Fruit fly (Drosophila melanogaster) whole organism, pupa: ENCODE data around the gene CG9701.

Experiments used
- CG10348 ChIP-seq: fragments of 200-800 bp; sonication (Bioruptor generic); IDR thresholded peaks from 2 replicates; pipeline ENCODE4 v1.3.6; 2022; ENCODE audit warnings: missing biosample characterization, missing genetic modification characterization
- CG12605 ChIP-seq: fragments of 200-800 bp; sonication (Bioruptor generic); IDR thresholded peaks from 2 replicates; pipeline ENCODE4 v1.3.6; 2022; ENCODE audit warnings: missing biosample characterization, missing genetic modification characterization
- CG13204 ChIP-seq: fragments of 200-800 bp; sonication (Bioruptor generic); optimal IDR thresholded peaks from 2 replicates; lab custom pipeline; 2018; ENCODE audit warnings: missing biosample characterization, mild to moderate bottlenecking, missing genetic modification characterization, moderate library complexity
- CG14655 ChIP-seq: fragments of 200-800 bp; sonication (Bioruptor generic); optimal IDR thresholded peaks from 3 replicates; lab custom pipeline; 2017; ENCODE audit warnings: mild to moderate bottlenecking, missing biosample characterization, missing genetic modification reagents, missing genetic modification characterization
- CG15710 ChIP-seq: fragments of 200-800 bp; sonication (Bioruptor generic); optimal IDR thresholded peaks from 2 replicates; lab custom pipeline; 2018; ENCODE audit warnings: missing biosample characterization, mild to moderate bottlenecking, missing genetic modification characterization, moderate library complexity
- CG17806 ChIP-seq: fragments of 200-800 bp; sonication (Bioruptor generic); optimal IDR thresholded peaks from 2 replicates; lab custom pipeline; 2018; ENCODE audit warnings: missing biosample characterization, mild to moderate bottlenecking, missing genetic modification characterization, moderate library complexity
- CG32121 ChIP-seq: fragments of 200-800 bp; sonication (Bioruptor generic); IDR thresholded peaks from 2 replicates; pipeline ENCODE4 v1.3.6; 2022; ENCODE audit warnings: missing biosample characterization, missing genetic modification characterization
- CG34367 ChIP-seq: fragments of 200-800 bp; sonication (Bioruptor generic); optimal IDR thresholded peaks from 2 replicates; lab custom pipeline; 2018; ENCODE audit warnings: missing biosample characterization, mild to moderate bottlenecking, missing genetic modification characterization
- CG4496 ChIP-seq: fragments of 200-800 bp; sonication (Bioruptor generic); IDR thresholded peaks from 3 replicates; pipeline ENCODE4 v1.3.6; 2022; ENCODE audit warnings: missing biosample characterization, missing genetic modification characterization
- CG8159 ChIP-seq: fragments of 200-800 bp; sonication (Bioruptor generic); optimal IDR thresholded peaks from 3 replicates; lab custom pipeline; 2018; ENCODE audit warnings: missing biosample characterization, mild to moderate bottlenecking, missing genetic modification characterization, moderate library complexity
- CG8301 ChIP-seq: fragments of 200-800 bp; sonication (Bioruptor generic); optimal IDR thresholded peaks from 2 replicates; lab custom pipeline; 2018; ENCODE audit warnings: missing biosample characterization, mild to moderate bottlenecking, missing genetic modification characterization
- CG9948 ChIP-seq: fragments of 200-800 bp; sonication (Bioruptor generic); optimal IDR thresholded peaks from 2 replicates; lab custom pipeline; 2018; ENCODE audit warnings: missing biosample characterization, mild to moderate bottlenecking, missing genetic modification characterization, moderate library complexity
- D1 ChIP-seq: fragments of 200-800 bp; sonication (Bioruptor generic); optimal IDR thresholded peaks from 2 replicates; lab custom pipeline; 2018; ENCODE audit warnings: missing biosample characterization, mild to moderate bottlenecking, missing genetic modification characterization, moderate library complexity
- EcR ChIP-seq: fragments of 200-800 bp; sonication (Bioruptor generic); optimal IDR thresholded peaks from 3 replicates; lab custom pipeline; 2019; ENCODE audit warnings: missing biosample characterization, missing genetic modification characterization, mild to moderate bottlenecking, moderate library complexity, missing genetic modification reagents
- Ets98B ChIP-seq: fragments of 200-800 bp; sonication (Bioruptor generic); IDR thresholded peaks from 2 replicates; pipeline ENCODE4 v1.3.6; 2022; ENCODE audit warnings: missing biosample characterization, missing genetic modification characterization
- Pif1A ChIP-seq: fragments of 200-800 bp; sonication (Bioruptor generic); optimal IDR thresholded peaks from 3 replicates; lab custom pipeline; 2016; ENCODE audit warnings: missing biosample characterization, missing genetic modification characterization
- Pif1B ChIP-seq: fragments of 200-800 bp; sonication (Bioruptor generic); optimal IDR thresholded peaks from 3 replicates; lab custom pipeline; 2016; ENCODE audit warnings: missing biosample characterization, missing genetic modification characterization
- Snoo ChIP-seq: fragments of 200-800 bp; sonication (Bioruptor generic); optimal IDR thresholded peaks from 3 replicates; lab custom pipeline; 2017; ENCODE audit warnings: missing biosample characterization, mild to moderate bottlenecking, missing genetic modification characterization, inconsistent platforms
- fd96Ca ChIP-seq: fragments of 200-800 bp; sonication (Bioruptor generic); IDR thresholded peaks from 3 replicates; pipeline ENCODE4 v1.3.6; 2022; ENCODE audit warnings: missing biosample characterization, missing genetic modification characterization
- gl ChIP-seq: fragments of 200-800 bp; sonication (Bioruptor generic); optimal IDR thresholded peaks from 2 replicates; lab custom pipeline; 2018; ENCODE audit warnings: missing biosample characterization, mild to moderate bottlenecking, missing genetic modification characterization
- rn ChIP-seq: fragments of 200-800 bp; sonication (Bioruptor generic); IDR thresholded peaks from 2 replicates; pipeline ENCODE4 v1.3.6; 2022; ENCODE audit warnings: missing biosample characterization, missing genetic modification characterization

The CG9701 gene

DNA sequence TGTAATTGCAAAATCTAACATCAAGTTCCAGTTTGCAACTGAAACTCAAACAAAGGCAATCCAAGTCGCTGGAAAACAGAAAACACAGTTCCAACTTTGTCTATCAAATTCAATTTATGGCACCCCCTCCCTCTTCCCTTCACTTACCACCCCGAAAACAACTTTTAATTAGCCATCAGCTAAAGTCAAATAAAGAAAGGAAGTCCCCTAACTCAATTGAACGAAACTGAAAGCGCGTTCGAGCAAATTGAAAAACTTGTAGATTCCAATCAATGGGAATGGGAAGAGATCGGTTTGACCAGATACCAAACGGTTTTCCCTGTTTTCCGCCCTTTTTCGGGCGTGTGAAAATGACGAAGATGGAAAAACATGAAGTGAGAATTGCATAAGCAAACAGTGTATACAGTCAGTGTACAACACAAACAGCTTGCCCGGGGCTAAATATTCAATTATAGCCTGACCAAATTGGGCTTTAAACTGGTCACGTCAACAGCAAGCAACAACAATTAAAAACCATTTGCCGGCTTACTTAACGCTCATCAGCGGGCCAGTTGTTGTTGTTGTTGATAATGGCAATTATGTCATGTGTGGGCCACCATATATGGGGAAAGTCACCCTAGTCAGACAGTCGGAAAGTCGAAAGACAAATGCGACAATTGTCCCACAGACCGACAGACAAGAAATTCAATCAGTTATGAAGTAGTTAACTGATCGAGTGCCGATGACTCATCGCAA, 33.9 kb upstream of the CG9701 start:
- TF ChIP-seq CG17806 (no peak), CG13204 (no peak), D1 (tag; lab: Kevin White, UChicago) (no peak), CG15710 (tag; lab: Kevin White, UChicago) (no peak), CG10348 (no peak), EcR (GFP tag; lab: Kevin White, UChicago) (no peak), Pif1B (no peak), CG14655 (no peak), CG9948 (tag; lab: Kevin White, UChicago) (no peak), CG32121 (GFP tag; lab: Robert Waterston, UW) (no peak), Snoo (no peak), CG8301 (no peak), CG8159 (tag; lab: Kevin White, UChicago) (no peak), CG4496 (GFP tag; lab: Robert Waterston, UW) (no peak), Ets98B (GFP tag; lab: Robert Waterston, UW) (no peak), CG34367 (tag; lab: Kevin White, UChicago) (no peak), rn (GFP tag; lab: Robert Waterston, UW) (no peak), gl (tag; lab: Kevin White, UChicago) (no peak)
- TF ChIP-seq, all 21 proteins: peak for 0

DNA sequence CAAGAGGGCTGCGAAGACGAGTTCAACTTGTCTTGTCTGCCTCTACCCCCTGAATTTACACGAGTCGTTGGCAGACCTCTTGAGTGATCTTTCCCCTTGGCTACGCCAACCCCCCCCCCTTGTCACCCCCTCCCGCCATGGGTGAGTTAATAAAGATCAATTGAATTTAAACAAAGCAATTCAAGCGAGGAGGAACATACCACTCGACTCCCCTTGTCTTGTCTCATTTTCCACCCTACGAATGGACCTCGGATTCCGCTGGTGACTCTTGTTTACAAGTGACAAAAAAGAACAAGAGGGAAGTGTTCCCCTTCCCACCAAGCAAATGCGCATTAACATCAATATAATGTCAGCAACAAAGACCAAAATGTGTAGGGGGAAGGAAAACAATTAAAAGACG, 30.5 kb upstream of the CG9701 start:
- TF ChIP-seq CG8159 (tag; lab: Kevin White, UChicago) = no peak
- no peak for TF ChIP-seq Pif1B
- TF ChIP-seq CG10348 = no peak
- peak; percentile 43 for TF ChIP-seq EcR (GFP tag; lab: Kevin White, UChicago)

DNA sequence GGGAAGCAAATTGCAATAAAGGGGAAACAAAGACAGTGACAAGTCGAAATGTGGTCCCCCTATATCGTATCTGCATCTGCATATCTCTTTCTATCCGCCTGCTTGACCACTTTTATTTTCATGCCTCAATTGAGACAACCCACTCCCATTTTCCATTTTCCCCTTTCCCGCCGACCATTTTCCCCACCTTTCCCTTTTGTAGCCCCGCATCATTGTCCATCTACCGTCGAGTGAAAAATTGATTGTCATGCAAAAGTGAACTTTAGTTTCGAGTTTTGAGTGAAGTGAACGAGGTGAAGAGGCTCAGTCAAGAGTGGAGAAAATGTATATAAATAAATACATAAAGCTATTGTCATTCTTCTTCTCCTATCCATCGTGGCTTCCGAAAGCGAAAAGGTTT, 29.1 kb upstream of the CG9701 start:
- TF ChIP-seq EcR (GFP tag; lab: Kevin White, UChicago) = no peak
- no peak for TF ChIP-seq rn (GFP tag; lab: Robert Waterston, UW)
- TF ChIP-seq Pif1A (GFP tag; lab: Kevin White, UChicago) = no peak
- TF ChIP-seq CG15710 (tag; lab: Kevin White, UChicago) = no peak
- no peak for TF ChIP-seq CG13204
- TF ChIP-seq fd96Ca = no peak
- no peak for TF ChIP-seq CG17806
- no peak for TF ChIP-seq CG9948 (tag; lab: Kevin White, UChicago)
- no peak for TF ChIP-seq CG34367 (tag; lab: Kevin White, UChicago)

DNA sequence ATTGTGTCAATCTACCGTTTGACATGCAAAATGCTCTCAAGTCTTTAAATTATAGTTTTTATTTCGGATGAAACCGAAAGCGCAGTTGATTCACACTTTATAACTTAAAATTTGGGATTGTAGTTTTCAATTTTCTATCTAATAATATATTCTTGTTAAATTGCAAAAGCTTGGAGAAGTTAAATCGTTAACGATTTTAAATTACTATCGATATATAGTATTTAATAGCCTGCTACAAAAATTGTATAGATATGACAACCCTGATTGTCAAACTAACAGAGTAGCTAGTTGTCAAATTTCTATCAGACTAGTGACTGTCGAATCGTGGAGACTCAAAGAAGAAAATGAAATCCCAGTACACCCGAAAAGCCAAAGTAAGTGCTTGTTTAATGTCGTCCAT, 28.7 kb upstream of the CG9701 start, which contains the start of gene CG9692:
TSS of gene CG9692 (plus strand) at position 301 of the 400 bp plus-strand sequence.
- TF ChIP-seq CG14655 (no peak), D1 (tag; lab: Kevin White, UChicago) (no peak), gl (tag; lab: Kevin White, UChicago) (no peak), CG34367 (tag; lab: Kevin White, UChicago) (no peak), CG13204 (no peak), CG8301 (no peak), EcR (GFP tag; lab: Kevin White, UChicago) (no peak), rn (GFP tag; lab: Robert Waterston, UW) (no peak), CG4496 (GFP tag; lab: Robert Waterston, UW) (no peak), Snoo (no peak), CG12605 (GFP tag; lab: Robert Waterston, UW) (no peak), CG17806 (no peak), Ets98B (GFP tag; lab: Robert Waterston, UW) (no peak), CG15710 (tag; lab: Kevin White, UChicago) (no peak), CG9948 (tag; lab: Kevin White, UChicago) (no peak), CG8159 (tag; lab: Kevin White, UChicago) (no peak), CG10348 (no peak), Pif1A (GFP tag; lab: Kevin White, UChicago) (no peak), fd96Ca (no peak)

DNA sequence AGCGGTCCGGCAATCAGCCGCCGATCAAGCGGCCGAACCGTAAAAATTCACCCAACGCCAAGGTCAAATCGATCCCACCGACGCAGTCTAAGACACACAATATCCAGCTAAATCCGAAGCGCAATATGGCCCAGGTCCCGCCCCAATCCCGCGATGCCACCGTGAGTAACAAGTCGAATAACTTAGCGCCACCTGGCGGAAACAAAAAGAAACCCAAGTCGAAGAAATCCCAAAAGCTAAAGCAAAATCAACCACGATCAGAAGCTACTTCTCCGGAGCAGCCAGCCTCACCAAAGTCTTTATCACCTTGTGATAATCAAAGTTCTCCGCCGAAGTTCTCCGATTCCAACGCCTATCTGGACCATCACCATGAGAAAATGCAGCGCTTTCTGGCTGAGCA, 27.7 kb upstream of the CG9701 start:
- TF ChIP-seq CG8301 = no peak
- no peak for TF ChIP-seq D1 (tag; lab: Kevin White, UChicago)
- no peak for TF ChIP-seq Snoo
- TF ChIP-seq fd96Ca = no peak
- TF ChIP-seq Pif1B = no peak
- no peak for TF ChIP-seq Pif1A (GFP tag; lab: Kevin White, UChicago)
- TF ChIP-seq CG10348 = no peak
- TF ChIP-seq CG9948 (tag; lab: Kevin White, UChicago) = no peak
- TF ChIP-seq CG17806 = no peak

DNA sequence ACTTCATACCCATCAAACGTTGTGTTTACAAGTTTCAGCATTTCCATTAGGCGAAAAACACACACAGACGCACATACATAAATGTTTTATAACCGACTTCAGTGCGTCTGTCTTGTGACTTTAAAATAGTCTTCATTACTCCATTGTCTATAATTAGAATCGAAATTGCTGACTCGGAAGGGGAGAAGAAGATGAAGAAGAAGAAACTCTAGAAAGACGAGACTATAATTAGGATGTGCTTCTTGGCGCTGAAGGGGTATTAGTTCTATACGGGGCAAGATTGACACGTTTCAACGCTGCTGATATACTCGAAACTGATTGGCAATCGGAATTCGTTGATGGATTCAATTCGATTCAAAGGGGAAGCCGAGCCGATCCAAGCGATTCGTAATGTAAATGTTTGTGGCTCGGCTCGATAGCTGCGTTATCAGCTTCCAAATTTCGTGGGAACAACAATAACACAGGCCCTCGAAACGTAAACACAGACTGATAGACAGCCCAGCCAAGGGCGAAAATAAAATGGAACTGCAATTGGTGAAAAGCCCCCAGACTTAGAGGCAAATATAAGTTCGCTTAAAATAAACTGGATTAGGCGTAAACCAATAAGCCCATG, 24.5 kb upstream of the CG9701 start:
- TF ChIP-seq rn (GFP tag; lab: Robert Waterston, UW) (no peak), CG12605 (GFP tag; lab: Robert Waterston, UW) (no peak), CG10348 (no peak), CG4496 (GFP tag; lab: Robert Waterston, UW) (no peak), CG13204 (no peak)
- TF ChIP-seq, all 21 proteins: peak for 0
